Worm (Caenorhabditis elegans): Measurements from ENCODE around the gene srx-21.
A peak's percentile ranks its signal among the peaks of the same experiment; 100 is the strongest.

The srx-21 gene

ce11 chrV:635630-636029 is 41.2 kb upstream of the srx-21 start:
- no peak for TF ChIP-seq ama-1 (optimal IDR thresholded peaks at IDR 0.05)
- TF ChIP-seq sma-9 (GFP tag; optimal IDR thresholded peaks at IDR 0.05): peak; percentile 9
- TF ChIP-seq sma-9 (tag; optimal IDR thresholded peaks at IDR 0.05): no peak
- TF ChIP-seq nhr-129 (tag; optimal IDR thresholded peaks at IDR 0.05): peak; percentile 21
- peak; percentile 4 for TF ChIP-seq C34F6.9 (tag; optimal IDR thresholded peaks at IDR 0.05)
- no peak for TF ChIP-seq dmd-4 (tag; optimal IDR thresholded peaks at IDR 0.05)
- TF ChIP-seq elt-3 (tag; optimal IDR thresholded peaks at IDR 0.05): no peak
- peak; percentile 74 for TF ChIP-seq snpc-4 (tag; optimal IDR thresholded peaks at IDR 0.05)
- peak; percentile 47 for TF ChIP-seq crh-2 (tag; optimal IDR thresholded peaks at IDR 0.05)
- TF ChIP-seq gmeb-1 (tag; optimal IDR thresholded peaks at IDR 0.05): peak; percentile 31
- TF ChIP-seq nhr-25 (tag; optimal IDR thresholded peaks at IDR 0.05): peak; percentile 25
- peak; percentile 44 for TF ChIP-seq fos-1 (tag; optimal IDR thresholded peaks at IDR 0.05)

- TF ChIP-seq elt-3 (tag; optimal IDR thresholded peaks at IDR 0.05) (no peak), nhr-129 (tag; optimal IDR thresholded peaks at IDR 0.05) (no peak), blmp-1 (tag; optimal IDR thresholded peaks at IDR 0.05; ENCODE audit: insufficient read depth) (no peak), R02D3.7 (tag; optimal IDR thresholded peaks at IDR 0.05) (no peak), mab-5 (tag; optimal IDR thresholded peaks at IDR 0.05) (no peak), nhr-11 (tag; optimal IDR thresholded peaks at IDR 0.05) (no peak), crh-2 (tag; optimal IDR thresholded peaks at IDR 0.05) (no peak), nhr-25 (tag; optimal IDR thresholded peaks at IDR 0.05) (no peak), nhr-77 (tag; optimal IDR thresholded peaks at IDR 0.05) (no peak)
Measured at ce11 chrV:636281-636680, 40.6 kb upstream of the srx-21 start, which contains the start of gene pals-31. TSS of gene pals-31 (plus strand) at chrV:636581.

ce11 chrV:638328-638727 is 38.5 kb upstream of the srx-21 start, which contains the start of gene srj-37:
TSS of gene srj-37 (plus strand) at chrV:638628.
- no peak for TF ChIP-seq nhr-12 (tag; optimal IDR thresholded peaks at IDR 0.05)
- no peak for TF ChIP-seq nhr-6 (tag; optimal IDR thresholded peaks at IDR 0.05)
- no peak for TF ChIP-seq sma-9 (GFP tag; optimal IDR thresholded peaks at IDR 0.05)
- no peak for TF ChIP-seq sma-9 (tag; optimal IDR thresholded peaks at IDR 0.05)
- TF ChIP-seq unc-62 (GFP tag; optimal IDR thresholded peaks at IDR 0.05): no peak
- no peak for TF ChIP-seq ztf-11 (tag; optimal IDR thresholded peaks at IDR 0.05)
- no peak for TF ChIP-seq ceh-16 (tag; optimal IDR thresholded peaks at IDR 0.05)

ce11 chrV:642750-643149 is 34.1 kb upstream of the srx-21 start, which contains the start of gene nhr-190:
TSS of gene nhr-190 (minus strand) at chrV:642924.
- peak; percentile 12 for TF ChIP-seq sma-9 (GFP tag; optimal IDR thresholded peaks at IDR 0.05)
- no peak for TF ChIP-seq sma-9 (tag; optimal IDR thresholded peaks at IDR 0.05)
- no peak for TF ChIP-seq F13H6.1 (tag; optimal IDR thresholded peaks at IDR 0.05)
- no peak for TF ChIP-seq unc-62 (GFP tag; optimal IDR thresholded peaks at IDR 0.05)
- peak; percentile 35 for TF ChIP-seq nhr-129 (tag; optimal IDR thresholded peaks at IDR 0.05)
- TF ChIP-seq R02D3.7 (tag; optimal IDR thresholded peaks at IDR 0.05): no peak
- TF ChIP-seq C34F6.9 (tag; optimal IDR thresholded peaks at IDR 0.05): peak; percentile 32
- TF ChIP-seq lin-39 (tag; optimal IDR thresholded peaks at IDR 0.05): no peak
- TF ChIP-seq crh-2 (tag; optimal IDR thresholded peaks at IDR 0.05): no peak
- no peak for TF ChIP-seq nhr-23 (tag; optimal IDR thresholded peaks at IDR 0.05)
- TF ChIP-seq mbf-1 (tag; optimal IDR thresholded peaks at IDR 0.05): no peak
- TF ChIP-seq dmd-4 (tag; optimal IDR thresholded peaks at IDR 0.05): no peak
- no peak for TF ChIP-seq peb-1 (tag; optimal IDR thresholded peaks at IDR 0.05)
- TF ChIP-seq ceh-16 (tag; optimal IDR thresholded peaks at IDR 0.05): no peak

ce11 chrV:646129-646528 is 30.7 kb upstream of the srx-21 start, which contains the start of gene F48G7.12:
TSS of gene F48G7.12 (minus strand) at chrV:646229.
- TF ChIP-seq gmeb-1 (tag; optimal IDR thresholded peaks at IDR 0.05) (no peak), lin-13 (GFP tag; optimal IDR thresholded peaks at IDR 0.05) (no peak), egl-27 (tag; optimal IDR thresholded peaks at IDR 0.05) (no peak)

ce11 chrV:646888-647287 is 29.9 kb upstream of the srx-21 start, which contains the start of gene ugt-42:
TSS of gene ugt-42 (plus strand) at chrV:647188.
- TF ChIP-seq blmp-1 (tag; optimal IDR thresholded peaks at IDR 0.05; ENCODE audit: insufficient read depth) (no peak), crh-2 (tag; optimal IDR thresholded peaks at IDR 0.05) (no peak), lin-39 (tag; optimal IDR thresholded peaks at IDR 0.05) (no peak)

ce11 chrV:652940-653339 is 23.9 kb upstream of the srx-21 start, which contains the start of gene srj-5:
TSS of gene srj-5 (minus strand) at chrV:653040.
- TF ChIP-seq gmeb-1 (tag; optimal IDR thresholded peaks at IDR 0.05): no peak
- TF ChIP-seq sma-3 (GFP tag; optimal IDR thresholded peaks at IDR 0.05): no peak
- TF ChIP-seq ceh-82 (tag; optimal IDR thresholded peaks at IDR 0.05): no peak
- no peak for TF ChIP-seq fos-1 (tag; optimal IDR thresholded peaks at IDR 0.05)
- TF ChIP-seq aly-2 (tag; optimal IDR thresholded peaks at IDR 0.05): no peak
- no peak for TF ChIP-seq sem-4 (tag; optimal IDR thresholded peaks at IDR 0.05)
- no peak for TF ChIP-seq ztf-11 (tag; optimal IDR thresholded peaks at IDR 0.05)
- TF ChIP-seq peb-1 (tag; optimal IDR thresholded peaks at IDR 0.05): no peak
- TF ChIP-seq R02D3.7 (tag; optimal IDR thresholded peaks at IDR 0.05): no peak
- no peak for TF ChIP-seq nhr-77 (tag; optimal IDR thresholded peaks at IDR 0.05)
- TF ChIP-seq F13H6.1 (tag; optimal IDR thresholded peaks at IDR 0.05): no peak

All from whole organism, L2 larva.